Fruit fly (Drosophila melanogaster) whole organism, wandering third instar larva: ENCODE results near the gene CG33233.

Experiments used
- Abd-B ChIP-seq: fragments of >200 bp; optimal IDR thresholded peaks from 2 replicates; lab custom pipeline; 2017; ENCODE audit warnings: missing biosample characterization, missing genetic modification characterization
- CG32264 ChIP-seq: fragments of 200-800 bp; sonication (Bioruptor generic); optimal IDR thresholded peaks from 2 replicates; lab custom pipeline; 2016; ENCODE audit warnings: missing biosample characterization, missing genetic modification characterization
- Dfd ChIP-seq: fragments of >200 bp; optimal IDR thresholded peaks from 2 replicates; lab custom pipeline; 2017; ENCODE audit warnings: missing biosample characterization, missing genetic modification characterization
- Dif ChIP-seq: fragments of 200-275, 200-300 bp; sonication (Bioruptor generic); optimal IDR thresholded peaks from 2 replicates; lab custom pipeline; 2018; ENCODE audit warnings: missing biosample characterization, missing genetic modification characterization; ENCODE audit not compliant: partially characterized antibody
- GATAd ChIP-seq: sonication (Bioruptor generic); optimal IDR thresholded peaks from 2 replicates; lab custom pipeline; 2016; ENCODE audit warnings: missing biosample characterization, missing genetic modification characterization
- HLH106 ChIP-seq: fragments of 200-800 bp; optimal IDR thresholded peaks from 3 replicates; lab custom pipeline; 2019; ENCODE audit warnings: missing biosample characterization, mild to moderate bottlenecking, missing genetic modification characterization, moderate library complexity
- Hr78 ChIP-seq: fragments of >200 bp; optimal IDR thresholded peaks from 2 replicates; lab custom pipeline; 2017; ENCODE audit warnings: missing biosample characterization, missing genetic modification characterization
- Jra ChIP-seq: sonication (Bioruptor generic); optimal IDR thresholded peaks from 2 replicates; lab custom pipeline; 2016; ENCODE audit warnings: missing biosample characterization, missing genetic modification characterization
- Mio ChIP-seq: sonication (Bioruptor generic); optimal IDR thresholded peaks from 2 replicates; lab custom pipeline; 2016; ENCODE audit warnings: missing biosample characterization, missing genetic modification characterization
- Myc ChIP-seq: fragments of >200 bp; optimal IDR thresholded peaks from 2 replicates; lab custom pipeline; 2017
- N ChIP-seq: fragments of >200 bp; optimal IDR thresholded peaks from 2 replicates; lab custom pipeline; 2018; ENCODE audit warnings: missing biosample characterization, missing external identifiers, missing genetic modification characterization
- Rel ChIP-seq, 2 experiments: fragments of 200-800 bp; sonication (Bioruptor generic) in 1 of 2; optimal IDR thresholded peaks; 2 replicates in 1 of 2; 3 replicates in 1 of 2; lab custom pipeline; 2016 to 2019; ENCODE audit warnings: mild to moderate bottlenecking in 2 of 2, missing biosample characterization in 2 of 2, missing genetic modification characterization in 2 of 2, moderate library complexity in 1 of 2
- Sp1 ChIP-seq: fragments of 200-800 bp; sonication (Bioruptor generic); optimal IDR thresholded peaks from 3 replicates; lab custom pipeline; 2019; ENCODE audit warnings: missing biosample characterization, mild to moderate bottlenecking, missing genetic modification characterization, moderate library complexity
- Vsx2 ChIP-seq: fragments of 200-300, 225-300 bp; sonication (Bioruptor generic); optimal IDR thresholded peaks from 2 replicates; lab custom pipeline; 2018; ENCODE audit warnings: missing biosample characterization, missing genetic modification characterization; ENCODE audit not compliant: partially characterized antibody
- br ChIP-seq: fragments of 200-800 bp; sonication (Bioruptor generic); optimal IDR thresholded peaks from 2 replicates; lab custom pipeline; 2016; ENCODE audit warnings: missing biosample characterization, missing genetic modification characterization
- dmrt93B ChIP-seq: fragments of 200-800 bp; sonication (Bioruptor generic); optimal IDR thresholded peaks from 2 replicates; lab custom pipeline; 2018; ENCODE audit warnings: missing biosample characterization, mild to moderate bottlenecking, missing genetic modification characterization
- dsf ChIP-seq: sonication (Bioruptor generic); optimal IDR thresholded peaks from 2 replicates; lab custom pipeline; 2016; ENCODE audit warnings: missing biosample characterization, missing genetic modification characterization, borderline replicate concordance
- ey ChIP-seq: fragments of 200-800 bp; sonication (Bioruptor generic); optimal IDR thresholded peaks from 2 replicates; lab custom pipeline; 2016; ENCODE audit warnings: missing biosample characterization, missing genetic modification characterization
- foxo ChIP-seq, 2 experiments: fragments of 200-800 bp; sonication (Bioruptor generic); optimal IDR thresholded peaks; 2 replicates in 1 of 2; 3 replicates in 1 of 2; lab custom pipeline; 2016 to 2017; ENCODE audit warnings: missing biosample characterization in 2 of 2, missing genetic modification characterization in 2 of 2
- h ChIP-seq: fragments of 200-800 bp; sonication (Bioruptor generic); optimal IDR thresholded peaks from 3 replicates; lab custom pipeline; 2016; ENCODE audit warnings: missing biosample characterization, mild to moderate bottlenecking, missing genetic modification characterization
- jim ChIP-seq: fragments of 175-275, 200-325 bp; sonication (Bioruptor generic); optimal IDR thresholded peaks from 2 replicates; lab custom pipeline; 2016; ENCODE audit warnings: missing biosample characterization, mild to moderate bottlenecking, missing genetic modification characterization
- pan ChIP-seq: fragments of >200 bp; optimal IDR thresholded peaks from 2 replicates; lab custom pipeline; 2017
- rgr ChIP-seq: fragments of 200-800 bp; sonication (Bioruptor generic); optimal IDR thresholded peaks from 3 replicates; lab custom pipeline; 2016; ENCODE audit warnings: missing biosample characterization, mild to moderate bottlenecking, missing genetic modification characterization
- sage ChIP-seq: fragments of 200-800 bp; sonication (Bioruptor generic); optimal IDR thresholded peaks from 2 replicates; lab custom pipeline; 2016; ENCODE audit warnings: missing biosample characterization, mild to moderate bottlenecking, missing genetic modification characterization
- sv ChIP-seq: fragments of 200-800 bp; sonication (Bioruptor generic); optimal IDR thresholded peaks from 3 replicates; lab custom pipeline; 2016; ENCODE audit warnings: missing biosample characterization, missing genetic modification characterization
- tai ChIP-seq: sonication (Bioruptor generic); optimal IDR thresholded peaks from 2 replicates; lab custom pipeline; 2016; ENCODE audit warnings: missing biosample characterization, missing genetic modification characterization
- usp ChIP-seq: fragments of >200 bp; optimal IDR thresholded peaks from 2 replicates; lab custom pipeline; 2017; ENCODE audit warnings: missing biosample characterization, missing genetic modification characterization

CG33233 gene

dm6 chr3L:2634929-2635799 lies 24.3 kb upstream of the CG33233 start (continued):
- peak; percentile 45 for TF ChIP-seq CG32264 (GFP tag; lab: Kevin White, UChicago)

- TF ChIP-seq N (GFP tag; lab: Kevin White, UChicago): peak; percentile 60
- TF ChIP-seq jim: peak; percentile 87
- peak; percentile 41 for TF ChIP-seq sage
- peak in 1 of 2 experiments; percentile 30 for TF ChIP-seq foxo (GFP tag; optimal IDR thresholded peaks at IDR 0.05; lab: Kevin White, UChicago)
- no peak for TF ChIP-seq Mio (GFP tag; lab: Kevin White, UChicago)
- TF ChIP-seq h (GFP tag; lab: Kevin White, UChicago): peak; percentile 4
- TF ChIP-seq Rel (GFP tag; optimal IDR thresholded peaks at IDR 0.05; lab: Kevin White, UChicago): no peak
- no peak for TF ChIP-seq Rel (tag; optimal IDR thresholded peaks at IDR 0.05; lab: Kevin White, UChicago)
- peak; percentile 37 for TF ChIP-seq rgr (GFP tag; lab: Kevin White, UChicago)
Measured at dm6 chr3L:2636023-2636968, 23.1 kb upstream of the CG33233 start.

- TF ChIP-seq sage (no peak), jim (no peak), CG32264 (GFP tag; lab: Kevin White, UChicago) (no peak), rgr (GFP tag; lab: Kevin White, UChicago) (no peak), sv (no peak), ey (GFP tag; lab: Kevin White, UChicago) (no peak), GATAd (GFP tag; lab: Kevin White, UChicago) (no peak), HLH106 (tag; lab: Kevin White, UChicago) (no peak), Vsx2 (GFP tag; lab: Kevin White, UChicago) (no peak), Dfd (GFP tag; lab: Kevin White, UChicago) (no peak), Abd-B (GFP tag; lab: Kevin White, UChicago) (no peak), Rel (GFP tag; optimal IDR thresholded peaks at IDR 0.05; lab: Kevin White, UChicago) (no peak), Rel (tag; optimal IDR thresholded peaks at IDR 0.05; lab: Kevin White, UChicago) (no peak), Myc (no peak), Hr78 (GFP tag; lab: Kevin White, UChicago) (no peak), Sp1 (GFP tag; lab: Kevin White, UChicago) (no peak), h (GFP tag; lab: Kevin White, UChicago) (no peak), br (GFP tag; lab: Kevin White, UChicago) (no peak), Dif (GFP tag; lab: Kevin White, UChicago) (no peak), usp (GFP tag; lab: Kevin White, UChicago) (no peak), pan (lab: Kevin White, UChicago) (no peak)
Measured at dm6 chr3L:2643324-2643723, 16.1 kb upstream of the CG33233 start, which contains the start of gene CG14949. CG14949 (minus strand) TSS chr3L:2643424.

dm6 chr3L:2645068-2645467 lies 14.4 kb upstream of the CG33233 start, which contains the start of gene CG1143:
CG1143 (plus strand) TSS chr3L:2645368.
- no peak for TF ChIP-seq tai (GFP tag; lab: Kevin White, UChicago)
- no peak for TF ChIP-seq sage
- no peak for TF ChIP-seq Dfd (GFP tag; lab: Kevin White, UChicago)
- TF ChIP-seq rgr (GFP tag; lab: Kevin White, UChicago): no peak
- no peak for TF ChIP-seq sv
- no peak for TF ChIP-seq dmrt93B
- TF ChIP-seq CG32264 (GFP tag; lab: Kevin White, UChicago): no peak
- no peak for TF ChIP-seq Hr78 (GFP tag; lab: Kevin White, UChicago)
- TF ChIP-seq Dif (GFP tag; lab: Kevin White, UChicago): no peak
- no peak for TF ChIP-seq Jra
- no peak for TF ChIP-seq br (GFP tag; lab: Kevin White, UChicago)
- no peak for TF ChIP-seq Sp1 (GFP tag; lab: Kevin White, UChicago)
- TF ChIP-seq pan (lab: Kevin White, UChicago): no peak
- no peak for TF ChIP-seq usp (GFP tag; lab: Kevin White, UChicago)
- no peak for TF ChIP-seq jim
- TF ChIP-seq GATAd (GFP tag; lab: Kevin White, UChicago): no peak
- no peak for TF ChIP-seq dsf (GFP tag; lab: Kevin White, UChicago)
- no peak for TF ChIP-seq Myc
- no peak for TF ChIP-seq Vsx2 (GFP tag; lab: Kevin White, UChicago)
- TF ChIP-seq, all 38 proteins: peak for 0
